Fruit fly (Drosophila melanogaster): Measurements from ENCODE around the gene CG3618.

CG3618 gene

DNA sequence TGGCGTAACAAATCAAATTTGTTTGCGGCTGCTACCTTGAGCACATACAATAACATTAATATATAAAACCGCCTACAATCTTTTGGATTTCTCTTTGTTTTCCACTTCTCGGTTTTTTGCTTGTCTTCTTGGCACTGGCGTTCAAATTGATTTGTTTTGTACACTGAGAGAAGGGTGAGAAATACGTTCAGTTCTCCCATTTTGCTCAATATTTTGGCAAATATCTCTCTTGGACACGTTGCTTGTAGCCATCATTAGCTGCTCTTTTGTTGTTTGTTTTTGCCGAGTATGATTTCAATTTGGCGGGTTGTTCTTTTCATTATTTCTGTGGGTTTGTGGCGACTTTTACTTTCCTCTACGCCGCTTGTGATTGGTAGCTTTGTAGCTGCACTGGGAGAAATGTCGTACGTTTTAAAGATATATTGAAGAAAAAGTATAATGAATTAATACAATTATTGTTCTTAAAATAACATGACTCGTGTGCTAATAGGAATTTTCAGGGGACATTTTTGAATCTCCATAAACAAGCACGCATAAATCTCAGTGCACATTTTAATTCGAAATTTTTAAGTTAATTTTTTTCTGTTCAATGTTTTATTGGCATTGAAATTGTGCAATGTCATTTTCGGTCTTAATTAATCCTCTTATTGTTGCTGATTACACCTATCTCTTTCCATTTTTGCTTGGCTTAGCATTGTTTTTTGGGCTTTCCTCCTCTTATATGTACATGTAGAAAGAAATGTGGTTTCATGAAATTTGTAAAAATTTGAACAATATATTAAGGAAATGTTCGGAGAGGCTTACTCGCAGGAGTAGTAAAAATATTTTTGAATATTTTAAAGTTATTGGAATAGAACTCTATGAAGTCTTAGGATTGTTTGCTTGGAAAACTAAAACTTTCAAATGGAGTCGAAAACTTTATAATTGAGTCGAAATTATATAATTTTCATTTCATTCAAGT is 11.4 kb upstream of the CG3618 start (continued):
- TF ChIP-seq CG15696 (tag; optimal IDR thresholded peaks at IDR 0.05) (no peak), HLHmδ (GFP tag; optimal IDR thresholded peaks at IDR 0.05) (no peak), CrebB (tag; optimal IDR thresholded peaks at IDR 0.05) (no peak), lmd (GFP tag; IDR thresholded peaks at IDR 0.05) (no peak; the same call in 1 of the 2 replicates), CG8924 (tag; optimal IDR thresholded peaks at IDR 0.05) (no peak), CG3995 (GFP tag; optimal IDR thresholded peaks at IDR 0.05) (no peak), Dbx (GFP tag; IDR thresholded peaks at IDR 0.05) (no peak; the same call in 2 of the 3 replicates), Sry-β (GFP tag; optimal IDR thresholded peaks at IDR 0.05) (no peak)

DNA sequence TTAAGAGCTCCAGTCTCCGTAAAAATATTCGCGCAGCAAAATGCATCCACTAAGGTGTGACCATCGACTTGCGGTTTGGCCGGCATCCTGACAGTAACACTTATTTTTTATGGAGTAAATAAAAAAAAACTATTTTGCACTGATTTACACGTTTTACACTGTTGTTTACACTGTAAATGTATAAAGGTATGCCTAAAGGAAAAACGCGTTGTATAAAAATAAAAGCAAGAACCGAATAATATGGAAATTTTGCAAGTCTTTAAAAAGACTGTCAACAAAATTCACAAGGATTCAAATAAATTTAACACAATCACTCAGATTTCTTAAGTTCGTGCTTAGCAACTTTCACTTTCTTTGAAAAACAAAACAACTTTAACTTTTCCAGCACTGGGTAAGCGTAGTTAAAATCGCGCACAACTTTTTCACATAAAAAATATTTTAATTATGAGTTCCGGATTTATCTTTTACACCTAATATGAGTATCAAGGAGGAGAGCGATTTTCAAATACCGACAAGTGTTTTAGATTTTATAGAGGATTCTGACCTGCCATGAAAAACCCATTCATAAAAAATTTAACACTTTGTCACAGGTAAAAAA is 7.4 kb upstream of the CG3618 start:
- TF ChIP-seq gro (GFP tag; optimal IDR thresholded peaks at IDR 0.05) (no peak), Dfd (GFP tag; optimal IDR thresholded peaks at IDR 0.05) (peak; percentile 86 to 96), sens (GFP tag) (peak; percentile 70), CG30020 (tag; optimal IDR thresholded peaks at IDR 0.05) (no peak), MTF-1 (GFP tag; optimal IDR thresholded peaks at IDR 0.05; ENCODE audit: borderline replicate concordance) (no peak), lab (GFP tag; optimal IDR thresholded peaks at IDR 0.05) (no peak), CG15011 (GFP tag; optimal IDR thresholded peaks at IDR 0.05) (peak; percentile 43), CG9876 (GFP tag; optimal IDR thresholded peaks at IDR 0.05) (no peak), crp (GFP tag; optimal IDR thresholded peaks at IDR 0.05) (peak in 1 of 2 experiments; percentile 9), z (GFP tag; IDR thresholded peaks at IDR 0.05) (no peak), CG31441 (GFP tag; IDR thresholded peaks at IDR 0.05) (no peak), NC2β (GFP tag; optimal IDR thresholded peaks at IDR 0.05) (no peak), Hmx (GFP tag; optimal IDR thresholded peaks at IDR 0.05) (peak; percentile 51), cad (GFP tag; optimal IDR thresholded peaks at IDR 0.05) (peak; percentile 36), cwo (GFP tag; optimal IDR thresholded peaks at IDR 0.05) (no peak), Trl (optimal IDR thresholded peaks at IDR 0.05) (no peak), Trl (GFP tag; optimal IDR thresholded peaks at IDR 0.05) (no peak), sisA (GFP tag; IDR thresholded peaks at IDR 0.05) (no peak), esg (GFP tag; conservative IDR thresholded peaks at IDR 0.05) (no peak), CG31388 (GFP tag; optimal IDR thresholded peaks at IDR 0.05) (peak; percentile 59), ac (GFP tag; optimal IDR thresholded peaks at IDR 0.05) (no peak), sima (GFP tag; optimal IDR thresholded peaks at IDR 0.05) (peak; percentile 38), CG8290 (GFP tag; optimal IDR thresholded peaks at IDR 0.05) (no peak), CG8290 (tag; optimal IDR thresholded peaks at IDR 0.05) (no peak), sna (GFP tag; IDR thresholded peaks at IDR 0.05; ENCODE audit: partially characterized antibody) (no peak), br (optimal IDR thresholded peaks at IDR 0.05) (no peak), Blimp-1 (GFP tag; optimal IDR thresholded peaks at IDR 0.05) (peak; percentile 83), luna (GFP tag; optimal IDR thresholded peaks at IDR 0.05) (no peak), ap (GFP tag; IDR thresholded peaks at IDR 0.05) (no peak), CG10565 (GFP tag; optimal IDR thresholded peaks at IDR 0.05) (peak; percentile 9), CG11093 (GFP tag; IDR thresholded peaks at IDR 0.05) (no peak), Max (GFP tag; optimal IDR thresholded peaks at IDR 0.05) (no peak), tio (GFP tag; optimal IDR thresholded peaks at IDR 0.05) (no peak), Aef1 (GFP tag; IDR thresholded peaks at IDR 0.05) (no peak), pho (GFP tag; optimal IDR thresholded peaks at IDR 0.05) (no peak), fru (optimal IDR thresholded peaks at IDR 0.05) (no peak), CG12104 (GFP tag; optimal IDR thresholded peaks at IDR 0.05) (peak; percentile 17), CG12391 (tag; optimal IDR thresholded peaks at IDR 0.05) (no peak)

Data from whole organism, embryonic.